Fruit fly (Drosophila melanogaster) whole organism, embryonic: ENCODE data around the gene CG6652.

ENCODE experiments used
- B-H2 ChIP-seq: fragments of 200-800 bp; sonication (Bioruptor generic); optimal IDR thresholded peaks from 2 replicates; lab custom pipeline; 2018; ENCODE audit warnings: missing biosample characterization, mild to moderate bottlenecking, missing genetic modification characterization
- CG10209 ChIP-seq: fragments of 200-800 bp; sonication (Bioruptor generic); optimal IDR thresholded peaks from 3 replicates; lab custom pipeline; 2017; ENCODE audit warnings: missing biosample characterization, mild to moderate bottlenecking, missing genetic modification characterization, missing genetic modification reagents
- CG11560 ChIP-seq: fragments of 200-800 bp; sonication (Bioruptor generic); IDR thresholded peaks from 3 replicates; pipeline ENCODE4 v1.3.6; 2022; ENCODE audit warnings: missing biosample characterization, missing genetic modification characterization
- CG11696 ChIP-seq: fragments of 200-800 bp; sonication (Bioruptor generic); IDR thresholded peaks from 2 replicates; pipeline ENCODE4 v1.3.6; 2022; ENCODE audit warnings: missing biosample characterization, missing genetic modification characterization
- CG11723 ChIP-seq: fragments of 200-800 bp; sonication (Bioruptor generic); optimal IDR thresholded peaks from 2 replicates; lab custom pipeline; 2017; ENCODE audit warnings: missing biosample characterization, mild to moderate bottlenecking, missing genetic modification characterization
- CG12744 ChIP-seq: fragments of 200-800 bp; sonication (Bioruptor generic); optimal IDR thresholded peaks from 2 replicates; lab custom pipeline; 2016; ENCODE audit warnings: missing biosample characterization, missing genetic modification characterization
- CG13287 ChIP-seq: fragments of 200-800 bp; sonication (Bioruptor generic); IDR thresholded peaks from 2 replicates; pipeline ENCODE4 v1.3.6; 2022; ENCODE audit warnings: missing biosample characterization, missing genetic modification characterization; ENCODE audit not compliant: partially characterized antibody
- CG15601 ChIP-seq: fragments of 200-800 bp; sonication (Bioruptor generic); optimal IDR thresholded peaks from 3 replicates; lab custom pipeline; 2019; ENCODE audit warnings: missing biosample characterization, mild to moderate bottlenecking, missing genetic modification characterization, moderate library complexity
- CG17385 ChIP-seq: fragments of 200-800 bp; sonication (Bioruptor generic); optimal IDR thresholded peaks from 3 replicates; lab custom pipeline; 2018; ENCODE audit warnings: missing biosample characterization, mild to moderate bottlenecking, missing genetic modification characterization
- CG17568 ChIP-seq: fragments of 200-800 bp; sonication (Bioruptor generic); optimal IDR thresholded peaks from 2 replicates; lab custom pipeline; 2018; ENCODE audit warnings: missing biosample characterization, mild to moderate bottlenecking, missing genetic modification characterization, moderate library complexity
- CG17802 ChIP-seq: fragments of 200-800 bp; sonication (Bioruptor generic); optimal IDR thresholded peaks from 2 replicates; lab custom pipeline; 2018; ENCODE audit warnings: missing biosample characterization, mild to moderate bottlenecking, missing genetic modification characterization, moderate library complexity
- CG17829 ChIP-seq: fragments of 200-800 bp; optimal IDR thresholded peaks from 2 replicates; lab custom pipeline; 2019; ENCODE audit warnings: missing biosample characterization, mild to moderate bottlenecking, missing genetic modification characterization, moderate library complexity
- CG17912 ChIP-seq: fragments of 200-800 bp; sonication (Bioruptor generic); optimal IDR thresholded peaks from 2 replicates; lab custom pipeline; 2018; ENCODE audit warnings: missing biosample characterization, mild to moderate bottlenecking, missing genetic modification characterization
- CG18599 ChIP-seq: fragments of 200-800 bp; sonication (Bioruptor generic); optimal IDR thresholded peaks from 3 replicates; lab custom pipeline; 2017; ENCODE audit warnings: missing biosample characterization, missing genetic modification characterization, mild to moderate bottlenecking, moderate library complexity, missing genetic modification reagents
- CG2120 ChIP-seq: fragments of 200-800 bp; sonication (Bioruptor generic); optimal IDR thresholded peaks from 3 replicates; lab custom pipeline; 2016; ENCODE audit warnings: missing biosample characterization, missing genetic modification characterization
- CG30403 ChIP-seq: fragments of 200-800 bp; sonication (Bioruptor generic); optimal IDR thresholded peaks from 3 replicates; lab custom pipeline; 2016; ENCODE audit warnings: missing biosample characterization, missing genetic modification characterization
- CG30431 ChIP-seq: fragments of 200-800 bp; sonication (Bioruptor generic); optimal IDR thresholded peaks from 2 replicates; lab custom pipeline; 2017; ENCODE audit warnings: missing biosample characterization, missing genetic modification characterization
- CG3407 ChIP-seq: fragments of 200-800 bp; sonication (Bioruptor generic); optimal IDR thresholded peaks from 2 replicates; lab custom pipeline; 2018; ENCODE audit warnings: missing biosample characterization, mild to moderate bottlenecking, missing genetic modification characterization
- CG3995 ChIP-seq: fragments of 200-800 bp; sonication (Bioruptor generic); optimal IDR thresholded peaks from 3 replicates; lab custom pipeline; 2016; ENCODE audit warnings: missing biosample characterization, missing genetic modification characterization
- CG4360 ChIP-seq: fragments of 200-800 bp; sonication (Bioruptor generic); IDR thresholded peaks from 2 replicates; pipeline ENCODE4 v1.3.6; 2022; ENCODE audit warnings: missing biosample characterization, missing genetic modification characterization
- CG7786 ChIP-seq: fragments of 200-800 bp; sonication (Bioruptor generic); optimal IDR thresholded peaks from 2 replicates; lab custom pipeline; 2016; ENCODE audit warnings: missing biosample characterization, missing genetic modification characterization
- CG9932 ChIP-seq: fragments of 200-800 bp; sonication (Bioruptor generic); IDR thresholded peaks from 2 replicates; pipeline ENCODE4 v1.3.6; 2022; ENCODE audit warnings: missing biosample characterization, missing genetic modification characterization
- CTCF ChIP-seq: fragments of 200-800 bp; sonication (Bioruptor generic); optimal IDR thresholded peaks from 2 replicates; lab custom pipeline; 2017; ENCODE audit warnings: missing biosample characterization, mild to moderate bottlenecking, missing genetic modification characterization, moderate library complexity
- Ets97D ChIP-seq: fragments of 200-800 bp; sonication (Bioruptor generic); optimal IDR thresholded peaks from 3 replicates; lab custom pipeline; 2016; ENCODE audit warnings: missing biosample characterization, missing genetic modification characterization
- GATAe ChIP-seq: fragments of 200-800 bp; sonication (Bioruptor generic); conservative IDR thresholded peaks from 2 replicates; pipeline ENCODE4 v1.3.6; 2022; ENCODE audit warnings: missing biosample characterization, missing genetic modification characterization
- HLH54F ChIP-seq: fragments of 200-800 bp; sonication (Bioruptor generic); optimal IDR thresholded peaks from 3 replicates; lab custom pipeline; 2016; ENCODE audit warnings: missing biosample characterization, missing genetic modification characterization
- Jarid2 ChIP-seq: fragments of 200-800 bp; sonication (Bioruptor generic); optimal IDR thresholded peaks from 3 replicates; lab custom pipeline; 2017; ENCODE audit warnings: mild to moderate bottlenecking, missing biosample characterization, missing genetic modification reagents, missing genetic modification characterization
- Myb ChIP-seq: fragments of 200-800 bp; sonication (Bioruptor generic); optimal IDR thresholded peaks from 2 replicates; lab custom pipeline; 2016; ENCODE audit warnings: missing biosample characterization, missing genetic modification characterization
- Opbp ChIP-seq: fragments of 200-800 bp; sonication (Bioruptor generic); IDR thresholded peaks from 3 replicates; pipeline ENCODE4 v1.3.6; 2022; ENCODE audit warnings: missing biosample characterization, missing genetic modification characterization; ENCODE audit not compliant: partially characterized antibody
- Rx ChIP-seq: fragments of 200-800 bp; sonication (Bioruptor generic); IDR thresholded peaks from 2 replicates; pipeline ENCODE4 v1.3.6; 2022; ENCODE audit warnings: missing biosample characterization, missing genetic modification characterization
- Ssrp ChIP-seq: fragments of 200-800 bp; sonication (Bioruptor generic); optimal IDR thresholded peaks from 2 replicates; lab custom pipeline; 2018; ENCODE audit warnings: missing biosample characterization, mild to moderate bottlenecking, missing genetic modification characterization, moderate library complexity
- br ChIP-seq: fragments of >200 bp; optimal IDR thresholded peaks from 2 replicates; lab custom pipeline; 2017
- ewg ChIP-seq: fragments of 200-800 bp; sonication (Bioruptor generic); optimal IDR thresholded peaks from 3 replicates; lab custom pipeline; 2017; ENCODE audit warnings: mild to moderate bottlenecking, missing biosample characterization, missing genetic modification reagents, missing genetic modification characterization
- fd3F ChIP-seq: fragments of 200-800 bp; sonication (Bioruptor generic); optimal IDR thresholded peaks from 2 replicates; lab custom pipeline; 2018; ENCODE audit warnings: missing biosample characterization, mild to moderate bottlenecking, missing genetic modification characterization, moderate library complexity
- ftz-f1 ChIP-seq: fragments of 200-800 bp; sonication (Bioruptor generic); optimal IDR thresholded peaks from 2 replicates; lab custom pipeline; 2016; ENCODE audit warnings: missing biosample characterization, missing genetic modification characterization
- grau ChIP-seq: fragments of 200-800 bp; optimal IDR thresholded peaks from 3 replicates; lab custom pipeline; 2019; ENCODE audit warnings: missing biosample characterization, mild to moderate bottlenecking, missing genetic modification characterization, moderate library complexity
- hbn ChIP-seq: fragments of 200-800 bp; sonication (Bioruptor generic); IDR thresholded peaks from 2 replicates; pipeline ENCODE4 v1.3.6; 2022; ENCODE audit warnings: missing biosample characterization, missing genetic modification characterization; ENCODE audit not compliant: partially characterized antibody
- her ChIP-seq: fragments of 200-800 bp; sonication (Bioruptor generic); optimal IDR thresholded peaks from 2 replicates; lab custom pipeline; 2016; ENCODE audit warnings: missing biosample characterization, missing genetic modification characterization
- jumu ChIP-seq: fragments of 200-800 bp; sonication (Bioruptor generic); optimal IDR thresholded peaks from 3 replicates; lab custom pipeline; 2016; ENCODE audit warnings: missing biosample characterization, missing genetic modification characterization
- kay ChIP-seq: fragments of 200-800 bp; sonication (Bioruptor generic); optimal IDR thresholded peaks from 2 replicates; lab custom pipeline; 2016; ENCODE audit warnings: missing biosample characterization, missing genetic modification characterization
- ken ChIP-seq: fragments of 200-800 bp; sonication (Bioruptor generic); IDR thresholded peaks from 3 replicates; pipeline ENCODE4 v1.3.6; 2022; ENCODE audit warnings: missing biosample characterization, missing genetic modification characterization
- maf-S ChIP-seq: fragments of 200-800 bp; sonication (Bioruptor generic); optimal IDR thresholded peaks from 2 replicates; lab custom pipeline; 2016; ENCODE audit warnings: missing biosample characterization, missing genetic modification characterization
- nerfin-2 ChIP-seq: fragments of 200-800 bp; sonication (Bioruptor generic); IDR thresholded peaks from 2 replicates; pipeline ENCODE4 v1.3.6; 2022; ENCODE audit warnings: missing biosample characterization, missing genetic modification characterization; ENCODE audit not compliant: partially characterized antibody
- org-1 ChIP-seq: fragments of 200-800 bp; sonication (Bioruptor generic); optimal IDR thresholded peaks from 2 replicates; lab custom pipeline; 2017; ENCODE audit warnings: missing biosample characterization, missing genetic modification characterization
- run ChIP-seq: fragments of 200-800 bp; sonication (Bioruptor generic); optimal IDR thresholded peaks from 3 replicates; lab custom pipeline; 2018; ENCODE audit warnings: missing biosample characterization, mild to moderate bottlenecking, missing genetic modification characterization
- slbo ChIP-seq: fragments of 200-800 bp; sonication (Bioruptor generic); IDR thresholded peaks from 2 replicates; pipeline ENCODE4 v1.3.6; 2022; ENCODE audit warnings: missing biosample characterization, missing genetic modification characterization
- slou ChIP-seq: fragments of 200-800 bp; sonication (Bioruptor generic); optimal IDR thresholded peaks from 3 replicates; lab custom pipeline; 2016; ENCODE audit warnings: missing biosample characterization, missing genetic modification characterization
- sna ChIP-seq: fragments of 200-800 bp; sonication (Bioruptor generic); IDR thresholded peaks from 2 replicates; pipeline ENCODE4 v1.3.6; 2022; ENCODE audit warnings: missing biosample characterization, missing genetic modification characterization; ENCODE audit not compliant: partially characterized antibody
- sob ChIP-seq: fragments of 200-800 bp; sonication (Bioruptor generic); IDR thresholded peaks from 2 replicates; pipeline ENCODE4 v1.3.6; 2022; ENCODE audit warnings: missing biosample characterization, missing genetic modification characterization
- twi ChIP-seq: fragments of 200-800 bp; optimal IDR thresholded peaks from 2 replicates; lab custom pipeline; 2019; ENCODE audit warnings: missing biosample characterization, mild to moderate bottlenecking, missing genetic modification characterization, moderate library complexity

The CG6652 gene

DNA sequence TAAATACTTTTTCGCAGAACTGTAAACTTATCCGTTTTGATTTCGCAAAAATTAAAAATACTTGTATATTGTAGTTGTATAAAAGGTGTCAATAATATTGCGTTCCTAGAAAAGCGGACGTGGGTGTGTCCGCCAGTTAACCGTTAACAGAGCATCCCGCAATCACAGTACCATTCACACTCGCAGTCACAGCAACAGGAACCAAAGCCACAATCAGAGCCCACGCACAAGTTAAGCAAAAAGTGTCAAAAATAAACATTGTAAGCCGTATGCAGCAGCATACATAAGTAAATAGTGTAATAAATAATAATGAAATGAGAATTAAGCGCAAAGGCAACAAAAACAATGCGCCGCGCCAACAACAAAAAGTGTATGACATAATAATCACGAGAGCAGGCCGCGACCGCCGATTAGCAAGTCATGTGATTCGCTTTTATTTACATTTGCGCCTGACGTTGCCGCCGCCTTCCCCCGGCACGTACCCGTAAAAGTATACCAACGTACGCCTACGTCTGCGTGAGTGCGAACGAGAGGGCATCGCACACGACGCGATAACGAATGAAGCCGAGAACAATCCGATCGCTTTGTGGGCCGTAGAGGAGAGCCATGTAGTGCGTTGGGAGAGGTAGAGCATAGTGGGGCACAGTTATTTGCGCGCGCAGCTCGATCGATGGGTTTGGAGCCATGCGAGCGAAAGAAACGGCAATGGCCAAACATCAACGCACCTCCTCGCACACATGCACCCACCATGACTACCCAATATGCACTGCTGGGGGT, 12.8 kb downstream of the CG6652 start (continued):
- TF ChIP-seq GATAe (peak; percentile 89), CG30403 (GFP tag; lab: Kevin White, UChicago) (peak; percentile 48), CTCF (GFP tag; lab: Kevin White, UChicago) (no peak), CG15601 (tag; lab: Kevin White, UChicago) (no peak), CG10209 (GFP tag; lab: Kevin White, UChicago) (peak; percentile 54), CG11723 (peak; percentile 3), nerfin-2 (GFP tag; lab: Robert Waterston, UW) (no peak), CG12744 (no peak), br (no peak), run (tag; lab: Kevin White, UChicago) (peak; percentile 32), slou (GFP tag; lab: Kevin White, UChicago) (no peak), Jarid2 (GFP tag; lab: Kevin White, UChicago) (peak; percentile 25), Rx (GFP tag; lab: Robert Waterston, UW) (peak; percentile 44), Opbp (GFP tag; lab: Robert Waterston, UW) (peak; percentile 66), CG17802 (tag; lab: Kevin White, UChicago) (no peak), her (GFP tag; lab: Kevin White, UChicago) (no peak), sna (peak; percentile 38; the same call in 1 of the 2 replicates), CG17829 (tag; lab: Kevin White, UChicago) (no peak), Ssrp (tag; lab: Kevin White, UChicago) (peak; percentile 52), twi (tag; lab: Kevin White, UChicago) (peak; percentile 27), CG4360 (peak; percentile 68), grau (tag; lab: Kevin White, UChicago) (peak; percentile 49), kay (GFP tag; lab: Kevin White, UChicago) (no peak), jumu (GFP tag; lab: Kevin White, UChicago) (no peak), CG17912 (no peak), ewg (GFP tag; lab: Kevin White, UChicago) (no peak), Myb (GFP tag; lab: Kevin White, UChicago) (peak; percentile 2), CG7786 (GFP tag; lab: Kevin White, UChicago) (no peak), ken (peak; percentile 48; the same call in 1 of the 3 replicates), slbo (GFP tag; lab: Robert Waterston, UW) (peak; percentile 63), org-1 (peak; percentile 9), CG11696 (peak; percentile 95), CG30431 (peak; percentile 6), maf-S (GFP tag; lab: Kevin White, UChicago) (peak; percentile 0), sob (GFP tag; lab: Robert Waterston, UW) (peak; percentile 18; the same call in 1 of the 2 replicates), CG3995 (GFP tag; lab: Kevin White, UChicago) (peak; percentile 48), CG11560 (tag; lab: Robert Waterston, UW) (no peak), CG17568 (GFP tag; lab: Kevin White, UChicago) (peak; percentile 52), B-H2 (GFP tag; lab: Kevin White, UChicago) (peak; percentile 77), CG2120 (peak; percentile 49), Ets97D (GFP tag; lab: Kevin White, UChicago) (no peak), CG3407 (no peak), fd3F (GFP tag; lab: Kevin White, UChicago) (no peak), CG9932 (peak; percentile 31), hbn (peak; percentile 49; the same call in 1 of the 2 replicates), CG18599 (GFP tag; lab: Kevin White, UChicago) (peak; percentile 60), ftz-f1 (GFP tag; lab: Kevin White, UChicago) (peak; percentile 80), CG13287 (GFP tag; lab: Robert Waterston, UW) (peak; percentile 64), CG17385 (peak; percentile 21), HLH54F (GFP tag; lab: Kevin White, UChicago) (peak; percentile 54)
